Worm (Caenorhabditis elegans) whole organism, L3 larva: ENCODE measurements around the gene egl-36.

Experiments used
- eor-1 ChIP-seq, 2 experiments: fragments of 150-350 bp; optimal IDR thresholded peaks; 2 replicates each; lab custom pipeline; 2014 to 2018; ENCODE audit warnings: missing biosample characterization in 2 of 2, missing genetic modification characterization in 2 of 2
- fkh-10 ChIP-seq: sonication (generic microtip); optimal IDR thresholded peaks from 2 replicates; lab custom pipeline; 2017; ENCODE audit warnings: missing biosample characterization, missing genetic modification reagents, missing genetic modification characterization
- mdl-1 ChIP-seq: fragments of 150-350 bp; optimal IDR thresholded peaks from 2 replicates; lab custom pipeline; 2014; ENCODE audit warnings: missing biosample characterization, missing genetic modification characterization
- unc-62 ChIP-seq: fragments of 150-350 bp; sonication (generic microtip); optimal IDR thresholded peaks from 4 replicates; lab custom pipeline; 2014; ENCODE audit warnings: missing biosample characterization, missing genetic modification reagents, missing genetic modification characterization
- zag-1 ChIP-seq: fragments of 150-350 bp; optimal IDR thresholded peaks from 2 replicates; lab custom pipeline; 2014; ENCODE audit warnings: missing biosample characterization, missing genetic modification characterization

DNA sequence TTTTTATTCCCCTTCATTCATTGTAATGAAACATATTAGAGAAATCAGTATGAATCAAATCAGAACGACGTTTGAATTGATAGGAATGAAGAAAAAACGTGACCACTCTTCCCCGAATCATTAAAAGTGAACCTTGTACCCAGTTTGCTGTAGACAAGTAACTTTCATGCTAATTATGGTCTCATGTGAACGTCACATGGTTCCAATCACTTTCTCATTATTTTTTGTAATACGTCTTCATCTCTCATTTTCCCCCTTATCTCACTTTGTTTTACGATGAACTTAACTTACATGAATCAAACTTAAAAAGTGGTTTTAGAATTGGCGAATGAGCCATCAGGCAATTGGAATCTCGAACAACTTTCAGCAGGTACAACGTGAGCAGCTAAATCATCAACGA, 38.6 kb downstream of the egl-36 start:
- TF ChIP-seq eor-1 (tag; optimal IDR thresholded peaks at IDR 0.05; lab: Kevin White, UChicago): no peak
- TF ChIP-seq fkh-10 (GFP tag; lab: Kevin White, UChicago): no peak
- TF ChIP-seq mdl-1 (tag; lab: Kevin White, UChicago): no peak
- no peak for TF ChIP-seq unc-62 (GFP tag; lab: Kevin White, UChicago)
- no peak for TF ChIP-seq zag-1
